Fruit fly (Drosophila melanogaster) whole organism, prepupa: ENCODE measurements around the gene CG34313.

Experiments
- CG16779 ChIP-seq: fragments of 200-800 bp; sonication (Bioruptor generic); optimal IDR thresholded peaks from 3 replicates; lab custom pipeline; 2017; ENCODE audit warnings: missing biosample characterization, mild to moderate bottlenecking, missing genetic modification characterization
- Hr39 ChIP-seq: fragments of 200-800 bp; sonication (Bioruptor generic); optimal IDR thresholded peaks from 2 replicates; lab custom pipeline; 2016; ENCODE audit warnings: missing biosample characterization, missing genetic modification characterization
- spab ChIP-seq: fragments of 200-800 bp; sonication (Bioruptor generic); optimal IDR thresholded peaks from 2 replicates; lab custom pipeline; 2017; ENCODE audit warnings: missing biosample characterization, mild to moderate bottlenecking, missing genetic modification characterization, missing genetic modification reagents

- no peak for TF ChIP-seq Hr39 (GFP tag; lab: Kevin White, UChicago)
- TF ChIP-seq spab = no peak
- no peak for TF ChIP-seq CG16779 (tag; lab: Kevin White, UChicago)
Observed at dm6 chr2L:16859566-16859965, 19.8 kb upstream of the CG34313 start.
